Worm (Caenorhabditis elegans) whole organism, L3 larva: ENCODE data around the gene irld-8.

ENCODE experiments used
- ama-1 ChIP-seq: fragments of 150-350 bp; optimal IDR thresholded peaks from 2 replicates; lab custom pipeline; 2018
- ceh-9 ChIP-seq: sonication (generic microtip); optimal IDR thresholded peaks from 2 replicates; lab custom pipeline; 2018; ENCODE audit warnings: missing biosample characterization, missing genetic modification characterization
- egl-27 ChIP-seq: sonication (generic microtip); optimal IDR thresholded peaks from 4 replicates; lab custom pipeline; 2017; ENCODE audit warnings: missing biosample characterization, missing genetic modification reagents, missing genetic modification characterization
- elt-3 ChIP-seq, 3 experiments: fragments of 150-350 bp in 1 of 3; sonication (generic microtip) in 2 of 3; optimal IDR thresholded peaks; 2 replicates in 2 of 3; 4 replicates in 1 of 3; lab custom pipeline; 2014 to 2017; ENCODE audit warnings: missing biosample characterization in 3 of 3, missing genetic modification characterization in 3 of 3
- eor-1 ChIP-seq, 2 experiments: fragments of 150-350 bp; optimal IDR thresholded peaks; 2 replicates each; lab custom pipeline; 2014 to 2018; ENCODE audit warnings: missing biosample characterization in 2 of 2, missing genetic modification characterization in 2 of 2
- fkh-10 ChIP-seq: sonication (generic microtip); optimal IDR thresholded peaks from 2 replicates; lab custom pipeline; 2017; ENCODE audit warnings: missing biosample characterization, missing genetic modification reagents, missing genetic modification characterization
- nhr-11 ChIP-seq: fragments of 150-350 bp; optimal IDR thresholded peaks from 2 replicates; lab custom pipeline; 2014; ENCODE audit warnings: missing biosample characterization, missing genetic modification characterization
- nhr-12 ChIP-seq: fragments of 150-350 bp; optimal IDR thresholded peaks from 2 replicates; lab custom pipeline; 2014; ENCODE audit warnings: missing biosample characterization, missing genetic modification characterization
- nhr-25 ChIP-seq: sonication (generic microtip); optimal IDR thresholded peaks from 2 replicates; lab custom pipeline; 2017; ENCODE audit warnings: missing biosample characterization, missing genetic modification characterization
- nhr-28 ChIP-seq: fragments of 150-350 bp; optimal IDR thresholded peaks from 2 replicates; lab custom pipeline; 2014; ENCODE audit warnings: missing biosample characterization, missing genetic modification characterization
- nhr-76 ChIP-seq: fragments of 150-350 bp; sonication (generic microtip); optimal IDR thresholded peaks from 5 replicates; lab custom pipeline; 2014; ENCODE audit warnings: missing biosample characterization, missing genetic modification characterization
- tbx-2 ChIP-seq: sonication (generic microtip); optimal IDR thresholded peaks from 2 replicates; lab custom pipeline; 2016; ENCODE audit warnings: mild to moderate bottlenecking, missing genetic modification characterization, missing compliant biosample characterization
- unc-39 ChIP-seq: sonication (generic microtip); optimal IDR thresholded peaks from 4 replicates; lab custom pipeline; 2017; ENCODE audit warnings: missing biosample characterization, missing genetic modification characterization
- ztf-11 ChIP-seq: fragments of 150-350 bp; optimal IDR thresholded peaks from 2 replicates; lab custom pipeline; 2014; ENCODE audit warnings: missing biosample characterization, missing genetic modification characterization

DNA sequence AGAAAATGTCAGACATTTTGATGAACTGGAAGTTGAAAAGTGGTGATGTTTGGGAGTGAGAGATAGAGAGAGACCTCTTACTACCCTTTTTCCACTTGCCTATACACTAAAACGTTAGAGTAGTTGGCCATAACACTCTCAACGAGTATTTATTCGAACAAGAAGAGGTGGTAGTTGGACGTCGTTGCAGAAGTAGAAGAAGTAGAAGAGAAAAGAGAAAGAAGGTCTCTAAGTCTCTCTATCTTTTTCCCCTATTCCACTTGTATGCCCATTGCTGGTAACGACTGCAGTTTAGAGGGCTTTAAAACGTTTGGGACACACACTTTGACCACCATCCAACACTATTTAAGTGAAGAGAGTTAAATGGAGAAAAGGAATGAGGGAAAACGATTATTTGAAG lies 24.0 kb upstream of the irld-8 start:
- no peak for TF ChIP-seq ztf-11
- no peak for TF ChIP-seq nhr-25 (tag; lab: Kevin White, UChicago)
- TF ChIP-seq fkh-10 (GFP tag; lab: Kevin White, UChicago): no peak
- TF ChIP-seq nhr-11: no peak
- TF ChIP-seq nhr-76 (tag; lab: Kevin White, UChicago): no peak
- TF ChIP-seq nhr-28 (tag; lab: Kevin White, UChicago): no peak
- TF ChIP-seq ama-1 (lab: Kevin White, UChicago): no peak
- TF ChIP-seq tbx-2 (tag; lab: Kevin White, UChicago): no peak
- TF ChIP-seq eor-1 (tag; optimal IDR thresholded peaks at IDR 0.05; lab: Kevin White, UChicago): no peak
- no peak for TF ChIP-seq nhr-12
- TF ChIP-seq unc-39 (tag; lab: Kevin White, UChicago): no peak
- TF ChIP-seq ceh-9 (tag; lab: Kevin White, UChicago): no peak
- TF ChIP-seq elt-3 (tag; optimal IDR thresholded peaks at IDR 0.05; lab: Kevin White, UChicago): no peak
- no peak for TF ChIP-seq egl-27 (tag; lab: Kevin White, UChicago)
